Worm (Caenorhabditis elegans) whole organism, mixed stage, embryonic: ENCODE data around the gene kin-24.

ENCODE experiments used
- M03D4.4 ChIP-seq: sonication (generic microtip); optimal IDR thresholded peaks from 2 replicates; lab custom pipeline; 2017; ENCODE audit warnings: mild to moderate bottlenecking, missing genetic modification characterization, missing compliant biosample characterization
- blmp-1 ChIP-seq: fragments of 150-350 bp; optimal IDR thresholded peaks from 2 replicates; lab custom pipeline; 2014; ENCODE audit warnings: missing biosample characterization, missing genetic modification characterization
- flh-1 ChIP-seq: fragments of 200-800 bp; sonication (Bioruptor generic); optimal IDR thresholded peaks from 2 replicates; lab custom pipeline; 2018; ENCODE audit warnings: mild to moderate bottlenecking, missing genetic modification characterization, moderate library complexity, missing compliant biosample characterization
- ham-2 ChIP-seq: fragments of 200-800 bp; sonication (Bioruptor generic); optimal IDR thresholded peaks from 2 replicates; lab custom pipeline; 2018; ENCODE audit warnings: mild to moderate bottlenecking, missing genetic modification characterization, missing compliant biosample characterization
- lsy-2 ChIP-seq: fragments of 150-350 bp; optimal IDR thresholded peaks from 2 replicates; lab custom pipeline; 2014; ENCODE audit warnings: missing biosample characterization, missing genetic modification characterization
- mab-5 ChIP-seq: fragments of 150-350 bp; optimal IDR thresholded peaks from 2 replicates; lab custom pipeline; 2014; ENCODE audit warnings: missing biosample characterization, missing genetic modification characterization
- mls-2 ChIP-seq: sonication (generic microtip); optimal IDR thresholded peaks from 2 replicates; lab custom pipeline; 2016; ENCODE audit warnings: mild to moderate bottlenecking, missing genetic modification characterization, moderate library complexity, missing compliant biosample characterization
- nhr-2 ChIP-seq: fragments of 150-350 bp; optimal IDR thresholded peaks from 2 replicates; lab custom pipeline; 2014; ENCODE audit warnings: missing biosample characterization, missing genetic modification characterization
- pha-4 ChIP-seq: fragments of 150-350 bp; optimal IDR thresholded peaks from 2 replicates; lab custom pipeline; 2018; ENCODE audit warnings: missing biosample characterization, missing genetic modification reagents, missing genetic modification characterization
- sptf-1 ChIP-seq: sonication (generic microtip); optimal IDR thresholded peaks from 2 replicates; lab custom pipeline; 2017; ENCODE audit warnings: mild to moderate bottlenecking, missing genetic modification characterization, moderate library complexity, missing compliant biosample characterization
- unc-120 ChIP-seq: sonication (generic microtip); optimal IDR thresholded peaks from 2 replicates; lab custom pipeline; 2017; ENCODE audit warnings: missing genetic modification characterization, missing compliant biosample characterization; ENCODE audit not compliant: poor library complexity, severe bottlenecking
- ztf-11 ChIP-seq: fragments of 150-350 bp; optimal IDR thresholded peaks from 2 replicates; lab custom pipeline; 2014; ENCODE audit warnings: missing biosample characterization, missing genetic modification characterization

Gene kin-24

ce11 chrIV:9795250-9795649 is 45.6 kb downstream of the kin-24 start:
- TF ChIP-seq nhr-2 (tag; lab: Kevin White, UChicago) (no peak), unc-120 (no peak), M03D4.4 (no peak), lsy-2 (tag; lab: Kevin White, UChicago) (no peak), pha-4 (tag; lab: Kevin White, UChicago) (no peak), ztf-11 (no peak), mls-2 (tag; lab: Kevin White, UChicago) (no peak)

- TF ChIP-seq nhr-2 (tag; lab: Kevin White, UChicago) (no peak), blmp-1 (tag; lab: Kevin White, UChicago) (no peak)
- TF ChIP-seq, all 35 proteins: peak for 0
Measured at ce11 chrIV:9790708-9791107, 50.2 kb downstream of the kin-24 start.

ce11 chrIV:9789496-9789895 is 51.4 kb downstream of the kin-24 start, which contains the start of gene T13F2.4:
T13F2.4 (plus strand) TSS chrIV:9789796.
- no peak for TF ChIP-seq ham-2
- no peak for TF ChIP-seq mab-5
- no peak for TF ChIP-seq flh-1 (GFP tag; lab: Kevin White, UChicago)
- no peak for TF ChIP-seq sptf-1
